Worm (Caenorhabditis elegans) whole organism, mixed stage, embryonic: ENCODE data around the gene cyb-2.1.
"Not testable (repeated sequence)": the region's sequence is repeated elsewhere in the genome, so short reads cannot be mapped to it uniquely, and the experiment has no call there.

Experiments used
- M03D4.4 ChIP-seq: sonication (generic microtip); optimal IDR thresholded peaks from 2 replicates; lab custom pipeline; 2017; ENCODE audit warnings: mild to moderate bottlenecking, missing genetic modification characterization, missing compliant biosample characterization
- blmp-1 ChIP-seq: fragments of 150-350 bp; optimal IDR thresholded peaks from 2 replicates; lab custom pipeline; 2014; ENCODE audit warnings: missing biosample characterization, missing genetic modification characterization
- ceh-39 ChIP-seq: fragments of 150-350 bp; optimal IDR thresholded peaks from 2 replicates; lab custom pipeline; 2014; ENCODE audit warnings: missing biosample characterization, missing genetic modification characterization
- ceh-43 ChIP-seq: fragments of 200-800 bp; sonication (Bioruptor generic); optimal IDR thresholded peaks from 2 replicates; lab custom pipeline; 2018; ENCODE audit warnings: mild to moderate bottlenecking, missing genetic modification characterization, moderate library complexity, missing compliant biosample characterization
- ceh-83 ChIP-seq: fragments of 200-800 bp; sonication (Bioruptor generic); optimal IDR thresholded peaks from 2 replicates; lab custom pipeline; 2018; ENCODE audit warnings: mild to moderate bottlenecking, missing genetic modification characterization, missing compliant biosample characterization
- ces-1 ChIP-seq: fragments of 150-350 bp; optimal IDR thresholded peaks from 2 replicates; lab custom pipeline; 2014; ENCODE audit warnings: missing biosample characterization, missing genetic modification reagents, missing genetic modification characterization
- cnd-1 ChIP-seq: fragments of 200-800 bp; sonication (Bioruptor generic); optimal IDR thresholded peaks from 2 replicates; lab custom pipeline; 2018; ENCODE audit warnings: mild to moderate bottlenecking, missing genetic modification characterization, missing compliant biosample characterization
- drap-1 ChIP-seq: fragments of 200-800 bp; sonication (Bioruptor generic); optimal IDR thresholded peaks from 3 replicates; lab custom pipeline; 2018; ENCODE audit warnings: mild to moderate bottlenecking, missing genetic modification characterization, missing compliant biosample characterization
- elt-1 ChIP-seq: sonication (generic microtip); optimal IDR thresholded peaks from 2 replicates; lab custom pipeline; 2017; ENCODE audit warnings: missing genetic modification characterization, mild to moderate bottlenecking, missing compliant biosample characterization, antibody characterized with exemption, moderate library complexity, borderline replicate concordance; ENCODE audit not compliant: insufficient read depth
- elt-3 ChIP-seq: fragments of 150-350 bp; optimal IDR thresholded peaks from 2 replicates; lab custom pipeline; 2014; ENCODE audit warnings: missing biosample characterization, missing genetic modification characterization
- ham-2 ChIP-seq: fragments of 200-800 bp; sonication (Bioruptor generic); optimal IDR thresholded peaks from 2 replicates; lab custom pipeline; 2018; ENCODE audit warnings: mild to moderate bottlenecking, missing genetic modification characterization, missing compliant biosample characterization
- hlh-1 ChIP-seq: fragments of 150-350 bp; optimal IDR thresholded peaks from 2 replicates; lab custom pipeline; 2014; ENCODE audit warnings: missing biosample characterization, missing genetic modification reagents, missing genetic modification characterization
- lin-13 ChIP-seq: fragments of 150-350 bp; optimal IDR thresholded peaks from 2 replicates; lab custom pipeline; 2014; ENCODE audit warnings: missing biosample characterization, missing genetic modification characterization
- lin-32 ChIP-seq: fragments of 200-800 bp; sonication (Bioruptor generic); optimal IDR thresholded peaks from 2 replicates; lab custom pipeline; 2018; ENCODE audit warnings: mild to moderate bottlenecking, missing genetic modification characterization, missing compliant biosample characterization
- mab-5 ChIP-seq: fragments of 150-350 bp; optimal IDR thresholded peaks from 2 replicates; lab custom pipeline; 2014; ENCODE audit warnings: missing biosample characterization, missing genetic modification characterization
- mep-1 ChIP-seq: fragments of 150-350 bp; optimal IDR thresholded peaks from 2 replicates; lab custom pipeline; 2017; ENCODE audit warnings: missing biosample characterization, missing genetic modification reagents, missing genetic modification characterization, inconsistent platforms
- mls-2 ChIP-seq: sonication (generic microtip); optimal IDR thresholded peaks from 2 replicates; lab custom pipeline; 2016; ENCODE audit warnings: mild to moderate bottlenecking, missing genetic modification characterization, moderate library complexity, missing compliant biosample characterization
- nhr-12 ChIP-seq: fragments of 150-350 bp; optimal IDR thresholded peaks from 2 replicates; lab custom pipeline; 2014; ENCODE audit warnings: missing biosample characterization, missing genetic modification characterization
- nhr-2 ChIP-seq: fragments of 150-350 bp; optimal IDR thresholded peaks from 2 replicates; lab custom pipeline; 2014; ENCODE audit warnings: missing biosample characterization, missing genetic modification characterization
- nhr-76 ChIP-seq: sonication (generic microtip); optimal IDR thresholded peaks from 2 replicates; lab custom pipeline; 2017; ENCODE audit warnings: missing biosample characterization, missing genetic modification characterization
- pha-4 ChIP-seq: fragments of 150-350 bp; optimal IDR thresholded peaks from 2 replicates; lab custom pipeline; 2018; ENCODE audit warnings: missing biosample characterization, missing genetic modification reagents, missing genetic modification characterization
- sem-2 ChIP-seq: fragments of 200-800 bp; sonication (Bioruptor generic); optimal IDR thresholded peaks from 2 replicates; lab custom pipeline; 2018; ENCODE audit warnings: mild to moderate bottlenecking, missing genetic modification characterization, missing compliant biosample characterization
- snpc-4 ChIP-seq: fragments of 150-350 bp; optimal IDR thresholded peaks from 2 replicates; lab custom pipeline; 2014; ENCODE audit warnings: missing biosample characterization, missing genetic modification characterization
- sptf-1 ChIP-seq: sonication (generic microtip); optimal IDR thresholded peaks from 2 replicates; lab custom pipeline; 2017; ENCODE audit warnings: mild to moderate bottlenecking, missing genetic modification characterization, moderate library complexity, missing compliant biosample characterization
- unc-120 ChIP-seq: sonication (generic microtip); optimal IDR thresholded peaks from 2 replicates; lab custom pipeline; 2017; ENCODE audit warnings: missing genetic modification characterization, missing compliant biosample characterization; ENCODE audit not compliant: poor library complexity, severe bottlenecking
- unc-39 ChIP-seq: fragments of 150-350 bp; optimal IDR thresholded peaks from 2 replicates; lab custom pipeline; 2014; ENCODE audit warnings: missing biosample characterization, missing genetic modification characterization
- unc-62 ChIP-seq: fragments of 150-350 bp; optimal IDR thresholded peaks from 2 replicates; lab custom pipeline; 2014; ENCODE audit warnings: missing biosample characterization, missing genetic modification reagents, missing genetic modification characterization
- zip-8 ChIP-seq: fragments of 150-350 bp; optimal IDR thresholded peaks from 2 replicates; lab custom pipeline; 2014; ENCODE audit warnings: missing biosample characterization, missing genetic modification characterization
- ztf-11 ChIP-seq: fragments of 150-350 bp; optimal IDR thresholded peaks from 2 replicates; lab custom pipeline; 2014; ENCODE audit warnings: missing biosample characterization, missing genetic modification characterization

Gene cyb-2.1

DNA sequence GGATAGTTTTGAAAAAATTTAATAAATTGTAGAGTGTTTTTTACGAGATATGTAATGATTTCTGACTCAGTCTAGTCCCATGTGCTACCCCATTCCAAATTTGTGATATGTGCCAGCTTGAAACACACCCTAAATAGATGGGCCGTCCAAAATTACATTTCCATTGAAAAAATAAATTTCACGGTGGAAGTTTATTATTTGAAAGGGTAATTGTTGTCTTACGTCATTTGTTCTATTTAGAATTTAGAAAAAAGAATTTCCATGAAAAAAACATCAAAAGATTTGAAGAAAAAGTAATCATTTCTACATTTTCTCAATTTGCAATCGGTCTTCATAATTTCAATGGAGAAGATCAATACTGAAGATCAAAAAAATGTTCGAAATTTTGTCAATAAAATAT lies 30.8 kb upstream of the cyb-2.1 start, which contains the start of gene Y69E1A.4:
Gene Y69E1A.4 (plus strand): TSS at position 301 of the 400 bp plus-strand sequence.
- TF ChIP-seq elt-1, nhr-12, sptf-1 (tag; lab: Kevin White, UChicago): not testable (repeated sequence)
- TF ChIP-seq, all 35 proteins: peak for 0; not testable (repeated sequence) for 35

DNA sequence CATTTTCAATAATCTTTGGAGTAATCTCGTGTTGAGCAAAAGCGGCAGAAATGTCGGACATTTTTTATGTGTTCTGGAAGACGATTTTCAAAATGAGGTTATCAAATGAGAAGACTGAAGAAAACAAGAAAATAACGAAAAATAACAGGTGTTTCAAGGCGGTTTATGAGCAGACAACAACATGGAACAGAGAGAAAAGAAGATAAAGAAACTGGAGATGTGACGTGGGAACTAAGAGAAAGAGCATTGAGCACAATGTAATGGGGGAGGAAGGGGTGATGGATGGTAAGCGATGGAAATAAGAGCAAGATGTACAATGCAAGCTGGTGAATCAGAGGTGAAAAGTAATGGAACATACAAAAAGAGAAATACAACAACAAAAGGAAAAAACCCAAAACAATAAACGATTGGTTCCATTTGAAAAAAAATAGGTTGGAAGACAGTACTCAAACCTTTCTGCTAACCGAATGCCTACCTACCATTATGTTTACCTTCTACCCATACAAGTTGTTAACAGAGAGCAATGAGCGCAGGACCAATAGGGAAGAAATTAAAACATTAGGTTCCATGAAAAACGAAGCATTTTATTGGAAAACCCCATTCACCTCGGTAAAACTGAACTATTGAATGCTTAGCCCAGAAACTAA lies 28.1 kb upstream of the cyb-2.1 start, which contains the start of gene Y69E1A.5:
Gene Y69E1A.5 (minus strand): TSS at position 73 of the 647 bp plus-strand sequence.
- TF ChIP-seq unc-120 (tag; lab: Kevin White, UChicago) (no peak), pha-4 (tag; lab: Kevin White, UChicago) (no peak), unc-62 (GFP tag; lab: Kevin White, UChicago) (peak; percentile 40), mab-5 (tag; lab: Kevin White, UChicago) (peak; percentile 31), hlh-1 (tag; lab: Kevin White, UChicago) (peak; percentile 82)

DNA sequence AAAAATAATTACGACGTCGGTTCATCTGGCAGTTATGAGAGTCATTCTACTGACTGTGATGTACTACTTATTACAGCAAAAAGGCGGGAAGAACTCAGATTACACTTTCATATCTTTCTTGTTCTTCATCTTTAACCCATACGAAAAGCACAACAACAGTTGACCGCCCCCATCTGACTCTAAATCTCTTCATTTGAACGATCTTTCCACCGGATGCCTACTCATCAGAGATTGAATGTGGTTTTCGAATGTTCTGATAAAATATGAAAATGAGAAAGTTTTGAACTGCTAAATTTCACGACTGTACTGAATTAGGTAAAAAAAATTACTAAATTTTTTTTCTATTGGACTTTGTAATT lies 27.6 kb upstream of the cyb-2.1 start, which contains the start of gene sri-19:
Gene sri-19 (plus strand): TSS at position 143 of the 359 bp plus-strand sequence.
- TF ChIP-seq ceh-43 (GFP tag; lab: Kevin White, UChicago) (no peak), cnd-1 (tag; lab: Kevin White, UChicago) (no peak), hlh-1 (tag; lab: Kevin White, UChicago) (peak; percentile 82), mab-5 (tag; lab: Kevin White, UChicago) (no peak), unc-120 (tag; lab: Kevin White, UChicago) (peak; percentile 21)

DNA sequence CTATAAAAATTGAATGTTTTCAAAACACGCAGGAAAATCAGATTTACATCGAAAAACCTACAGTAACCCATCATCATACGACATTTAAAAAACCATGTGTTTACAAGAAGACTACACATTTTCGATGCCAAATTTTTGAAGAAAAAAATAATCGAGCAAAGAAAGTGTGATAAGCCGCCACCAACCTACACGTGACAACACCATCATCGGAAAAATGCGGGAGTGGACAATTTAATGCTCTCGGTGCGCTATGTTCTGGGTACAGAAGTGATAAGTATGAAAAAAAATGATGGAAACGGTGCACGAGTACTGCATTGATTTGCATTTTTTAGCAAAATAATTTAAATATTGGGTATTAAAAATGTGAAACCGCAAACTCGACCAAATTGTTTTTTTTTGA lies 21.1 kb upstream of the cyb-2.1 start:
- TF ChIP-seq hlh-1 (tag; lab: Kevin White, UChicago) (no peak), unc-39 (tag; lab: Kevin White, UChicago) (no peak), ham-2 (GFP tag; lab: Kevin White, UChicago) (no peak), M03D4.4 (tag; lab: Kevin White, UChicago) (no peak), unc-120 (tag; lab: Kevin White, UChicago) (no peak), ces-1 (GFP tag; lab: Kevin White, UChicago) (no peak), zip-8 (tag; lab: Kevin White, UChicago) (no peak), elt-1 (tag; lab: Kevin White, UChicago) (no peak), sem-2 (GFP tag; lab: Kevin White, UChicago) (no peak), snpc-4 (tag; lab: Kevin White, UChicago) (no peak), mep-1 (tag; lab: Kevin White, UChicago) (no peak), lin-32 (no peak), drap-1 (GFP tag; lab: Kevin White, UChicago) (no peak), mls-2 (no peak), blmp-1 (no peak), ztf-11 (tag; lab: Kevin White, UChicago) (no peak), ceh-39 (tag; lab: Kevin White, UChicago) (no peak)

DNA sequence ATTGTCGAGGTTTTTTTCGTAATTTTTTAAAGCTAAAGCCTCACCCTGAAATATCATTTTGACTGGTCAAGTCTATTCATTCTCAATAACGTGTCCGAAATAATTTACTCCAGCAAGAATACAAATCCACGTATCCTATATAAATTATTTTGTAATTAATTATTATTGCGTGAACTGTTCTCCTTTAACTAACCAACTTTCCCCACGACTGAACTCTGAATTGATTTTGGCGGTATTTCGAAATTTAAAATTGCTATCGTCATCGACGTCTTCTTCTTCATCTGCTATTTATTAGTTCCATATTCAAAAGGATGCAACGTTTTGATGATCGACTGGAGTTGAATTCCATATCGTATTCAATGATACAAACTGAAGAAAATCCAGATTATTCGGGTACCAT lies 19.4 kb upstream of the cyb-2.1 start, which contains the start of the genes aqp-3 and Y69E1A.8:
Gene aqp-3 (minus strand): TSS at position 101 of the 400 bp plus-strand sequence.
Gene Y69E1A.8 (plus strand): TSS at position 246 of the 400 bp plus-strand sequence.
- TF ChIP-seq cnd-1 (tag; lab: Kevin White, UChicago) (no peak), elt-3 (tag; lab: Kevin White, UChicago) (no peak), drap-1 (GFP tag; lab: Kevin White, UChicago) (no peak), lin-32 (no peak)

DNA sequence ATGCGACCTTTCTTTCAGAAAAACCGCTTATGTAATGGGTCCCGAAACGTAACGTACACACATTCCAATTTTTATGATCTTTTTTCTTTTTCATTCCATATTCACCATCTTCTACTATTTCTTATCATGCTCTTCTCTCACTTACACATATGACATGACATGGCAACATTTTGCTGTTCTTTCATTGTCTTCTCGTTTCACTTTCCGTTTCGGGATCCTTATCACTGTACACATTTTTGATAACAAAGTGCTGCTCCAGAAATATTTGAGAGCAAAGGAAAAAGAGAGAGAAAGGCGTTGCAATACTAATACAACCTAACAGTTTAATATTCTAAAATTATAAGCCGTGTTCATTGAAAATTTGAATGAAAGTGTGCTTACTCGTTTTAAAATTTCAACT lies 15.5 kb upstream of the cyb-2.1 start:
- TF ChIP-seq nhr-2 (no peak), lin-32 (no peak), ceh-83 (GFP tag; lab: Kevin White, UChicago) (no peak), ces-1 (GFP tag; lab: Kevin White, UChicago) (no peak), mep-1 (tag; lab: Kevin White, UChicago) (no peak), nhr-76 (tag; lab: Kevin White, UChicago) (no peak), lin-13 (tag; lab: Kevin White, UChicago) (no peak), ceh-43 (GFP tag; lab: Kevin White, UChicago) (no peak), pha-4 (tag; lab: Kevin White, UChicago) (no peak), elt-1 (tag; lab: Kevin White, UChicago) (no peak), unc-120 (tag; lab: Kevin White, UChicago) (no peak)
